Fruit fly (Drosophila melanogaster) whole organism, embryonic: ENCODE measurements around the gene CG43203.

Source experiments
- CG7745 ChIP-seq: fragments of 200-800 bp; sonication (Bioruptor generic); optimal IDR thresholded peaks from 2 replicates; lab custom pipeline; 2018; ENCODE audit warnings: missing biosample characterization, mild to moderate bottlenecking, missing genetic modification characterization, moderate library complexity
- otp ChIP-seq: fragments of 200-800 bp; sonication (Bioruptor generic); IDR thresholded peaks from 3 replicates; pipeline ENCODE4, ENCODE4 v1.3.6; 2022; ENCODE audit warnings: missing biosample characterization, missing genetic modification characterization
- tap ChIP-seq: fragments of 200-800 bp; optimal IDR thresholded peaks from 3 replicates; lab custom pipeline; 2019; ENCODE audit warnings: missing biosample characterization, mild to moderate bottlenecking, missing genetic modification characterization, moderate library complexity

- TF ChIP-seq otp (GFP tag; lab: Robert Waterston, UW) (peak; percentile 82; the same call in 2 of the 3 replicates), CG7745 (no peak), tap (tag; lab: Kevin White, UChicago) (peak; percentile 83)
Measured at dm6 chr3R:19403096-19403515, 49.3 kb downstream of the CG43203 start, which contains the start of the genes Ino80 and Aptx.
